Fruit fly (Drosophila melanogaster) whole organism, pupa: ENCODE measurements around the gene CG34125.

Experiments
- CG4496 ChIP-seq: fragments of 200-800 bp; sonication (Bioruptor generic); IDR thresholded peaks from 3 replicates; pipeline ENCODE4 v1.3.6; 2022; ENCODE audit warnings: missing biosample characterization, missing genetic modification characterization
- Ets98B ChIP-seq: fragments of 200-800 bp; sonication (Bioruptor generic); IDR thresholded peaks from 2 replicates; pipeline ENCODE4 v1.3.6; 2022; ENCODE audit warnings: missing biosample characterization, missing genetic modification characterization

DNA sequence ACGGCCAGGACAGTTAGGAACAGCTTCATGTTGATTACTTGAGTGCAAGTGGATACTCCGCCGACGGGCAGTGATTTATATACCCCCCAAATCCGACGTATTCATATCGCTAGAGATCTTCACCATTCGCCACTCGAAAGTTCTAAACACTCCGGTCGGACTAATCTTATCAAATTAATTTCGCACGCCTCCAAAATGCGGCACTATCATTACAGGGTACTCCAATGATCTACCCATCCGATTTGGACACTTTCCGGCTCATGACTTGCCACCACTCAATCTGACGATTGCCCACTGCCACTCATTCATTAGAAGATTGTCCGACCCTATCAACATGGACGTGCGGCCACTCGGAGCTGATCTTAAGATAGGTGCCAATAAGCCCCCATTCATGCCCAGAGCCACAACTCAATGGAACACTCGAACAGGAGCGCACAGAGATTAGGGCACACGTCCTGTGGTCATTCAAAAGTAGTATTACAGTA, 12.3 kb upstream of the CG34125 start, which contains the start of gene Jon25Bii:
- TF ChIP-seq CG4496 (GFP tag; lab: Robert Waterston, UW) (no peak), Ets98B (GFP tag; lab: Robert Waterston, UW) (no peak)
